Worm (Caenorhabditis elegans) whole organism, young adult: ENCODE measurements around the gene ufd-2.

Source experiments
- F33H1.4 ChIP-seq: fragments of 200-800 bp; sonication (Bioruptor generic); IDR thresholded peaks from 2 replicates; pipeline ENCODE4 v1.3.6; 2022; ENCODE audit warnings: missing genetic modification reagents, missing genetic modification characterization, missing compliant biosample characterization
- Y95B8A.8 ChIP-seq: fragments of 200-800 bp; sonication (Bioruptor generic); IDR thresholded peaks from 2 replicates; pipeline ENCODE4 v1.3.6; 2022; ENCODE audit warnings: missing genetic modification reagents, missing genetic modification characterization, missing compliant biosample characterization
- bed-1 ChIP-seq: fragments of 200-800 bp; sonication (Bioruptor generic); IDR thresholded peaks from 2 replicates; pipeline ENCODE4 v1.3.6; 2022; ENCODE audit warnings: missing genetic modification reagents, missing genetic modification characterization, missing compliant biosample characterization
- cebp-2 ChIP-seq: fragments of 200-800 bp; sonication (Bioruptor generic); IDR thresholded peaks from 2 replicates; pipeline ENCODE4 v1.3.6; 2022; ENCODE audit warnings: missing genetic modification characterization, missing compliant biosample characterization
- ceh-40 ChIP-seq: fragments of 200-800 bp; sonication (Bioruptor generic); IDR thresholded peaks from 2 replicates; pipeline ENCODE4 v1.3.6; 2022; ENCODE audit warnings: missing genetic modification characterization, missing compliant biosample characterization
- ceh-58 ChIP-seq: fragments of 200-800 bp; sonication (Bioruptor generic); IDR thresholded peaks from 2 replicates; pipeline ENCODE4 v1.3.6; 2022; ENCODE audit warnings: missing genetic modification characterization, missing compliant biosample characterization
- chd-7 ChIP-seq: sonication (generic microtip); optimal IDR thresholded peaks from 2 replicates; lab custom pipeline; 2016; ENCODE audit warnings: mild to moderate bottlenecking, missing genetic modification characterization, moderate library complexity, missing compliant biosample characterization
- efl-1 ChIP-seq: fragments of 150-350 bp; optimal IDR thresholded peaks from 2 replicates; lab custom pipeline; 2014; ENCODE audit warnings: missing biosample characterization, missing genetic modification reagents, missing genetic modification characterization
- egl-44 ChIP-seq: fragments of 200-800 bp; sonication (Bioruptor generic); IDR thresholded peaks from 2 replicates; pipeline ENCODE4 v1.3.6; 2022; ENCODE audit warnings: missing genetic modification reagents, missing genetic modification characterization, missing compliant biosample characterization
- hlh-26 ChIP-seq: fragments of 200-800 bp; sonication (Bioruptor generic); conservative IDR thresholded peaks from 2 replicates; pipeline ENCODE4 v1.3.6; 2022; ENCODE audit warnings: missing genetic modification reagents, missing genetic modification characterization, missing compliant biosample characterization
- hsf-1 ChIP-seq: fragments of 200-800 bp; sonication (Bioruptor generic); IDR thresholded peaks from 2 replicates; pipeline ENCODE4 v1.3.6; 2022; ENCODE audit warnings: missing genetic modification reagents, missing genetic modification characterization, missing compliant biosample characterization
- let-607 ChIP-seq, 2 experiments: fragments of 200-800 bp in 1 of 2; sonication (Bioruptor generic) in 1 of 2; sonication (generic microtip) in 1 of 2; optimal IDR thresholded peaks; 2 replicates each; lab custom pipeline; 2016 to 2018; ENCODE audit warnings: mild to moderate bottlenecking in 2 of 2, missing compliant biosample characterization in 2 of 2, missing genetic modification characterization in 2 of 2, moderate library complexity in 2 of 2, missing genotype in 1 of 2
- mel-28 ChIP-seq: sonication (generic microtip); optimal IDR thresholded peaks from 2 replicates; lab custom pipeline; 2016; ENCODE audit warnings: borderline replicate concordance, mild to moderate bottlenecking, missing genetic modification characterization, missing compliant biosample characterization
- mxl-1 ChIP-seq: sonication (generic microtip); optimal IDR thresholded peaks from 2 replicates; lab custom pipeline; 2016; ENCODE audit warnings: missing genetic modification characterization, missing compliant biosample characterization
- nhr-120 ChIP-seq: fragments of 200-800 bp; sonication (Bioruptor generic); IDR thresholded peaks from 2 replicates; pipeline ENCODE4 v1.3.6; 2022; ENCODE audit warnings: missing genetic modification characterization, missing compliant biosample characterization
- tbx-9 ChIP-seq: sonication (generic microtip); optimal IDR thresholded peaks from 2 replicates; lab custom pipeline; 2016; ENCODE audit warnings: borderline replicate concordance, missing genetic modification characterization, inconsistent platforms, missing compliant biosample characterization
- zim-3 ChIP-seq: sonication (generic microtip); optimal IDR thresholded peaks from 2 replicates; lab custom pipeline; 2017; ENCODE audit warnings: mild to moderate bottlenecking, missing genetic modification characterization, moderate library complexity, missing compliant biosample characterization
- ztf-28 ChIP-seq: fragments of 200-800 bp; sonication (Bioruptor generic); IDR thresholded peaks from 2 replicates; pipeline ENCODE4 v1.3.6; 2022; ENCODE audit warnings: missing genetic modification reagents, missing genetic modification characterization, missing compliant biosample characterization

The ufd-2 gene

ce11 chrII:8106921-8107695, 44.6 kb downstream of the ufd-2 start, which contains the start of the genes chst-1 and C41C4.9 (continued):
- peak; percentile 95 for TF ChIP-seq egl-44 (GFP tag; lab: Robert Waterston, UW)
- peak; percentile 88 for TF ChIP-seq chd-7 (tag; lab: Kevin White, UChicago)
- TF ChIP-seq tbx-9 (tag; lab: Kevin White, UChicago): peak; percentile 61
- TF ChIP-seq zim-3 (tag; lab: Kevin White, UChicago): peak; percentile 95
- peak; percentile 88; the same call in 1 of the 2 replicates for TF ChIP-seq cebp-2 (GFP tag; lab: Robert Waterston, UW)

- no peak for TF ChIP-seq Y95B8A.8 (GFP tag; lab: Robert Waterston, UW)
- no peak for TF ChIP-seq zim-3 (tag; lab: Kevin White, UChicago)
- no peak for TF ChIP-seq ceh-58 (GFP tag; lab: Robert Waterston, UW)
- TF ChIP-seq F33H1.4 (GFP tag; lab: Robert Waterston, UW): no peak
- TF ChIP-seq hsf-1 (GFP tag; lab: Robert Waterston, UW): no peak
- no peak for TF ChIP-seq ceh-40
- no peak for TF ChIP-seq mxl-1
- TF ChIP-seq efl-1 (GFP tag; lab: Kevin White, UChicago): no peak
- no peak for TF ChIP-seq let-607 (tag; optimal IDR thresholded peaks at IDR 0.05; lab: Kevin White, UChicago)
- TF ChIP-seq ztf-28 (GFP tag; lab: Robert Waterston, UW): no peak
- TF ChIP-seq hlh-26 (GFP tag; lab: Robert Waterston, UW): no peak
- no peak for TF ChIP-seq nhr-120
- TF ChIP-seq mel-28 (tag; lab: Kevin White, UChicago): no peak
- no peak for TF ChIP-seq bed-1
These were observed 49.5 kb downstream of the ufd-2 start, which contains the start of gene lron-4 for ce11 chrII:8112063-8112462. TSS of gene lron-4 (minus strand) at chrII:8112163.
